Worm (Caenorhabditis elegans) whole organism, young adult: Measurements from ENCODE around the gene fbxa-74.

Experiments used
- B0019.2 ChIP-seq: fragments of 200-800 bp; sonication (Bioruptor generic); conservative IDR thresholded peaks from 2 replicates; pipeline ENCODE4 v1.3.6; 2022; ENCODE audit warnings: missing genetic modification reagents, missing genetic modification characterization, missing compliant biosample characterization
- D2030.7 ChIP-seq: fragments of 200-800 bp; sonication (Bioruptor generic); IDR thresholded peaks from 2 replicates; pipeline ENCODE4 v1.3.6; 2022; ENCODE audit warnings: missing genetic modification reagents, missing genetic modification characterization, missing compliant biosample characterization
- F23B12.7 ChIP-seq: sonication (generic microtip); optimal IDR thresholded peaks from 2 replicates; lab custom pipeline; 2017; ENCODE audit warnings: missing genetic modification characterization, mild to moderate bottlenecking, missing compliant biosample characterization, antibody characterized with exemption, moderate library complexity; ENCODE audit not compliant: insufficient read depth
- F33H1.4 ChIP-seq: fragments of 200-800 bp; sonication (Bioruptor generic); IDR thresholded peaks from 2 replicates; pipeline ENCODE4 v1.3.6; 2022; ENCODE audit warnings: missing genetic modification reagents, missing genetic modification characterization, missing compliant biosample characterization
- F52B5.7 ChIP-seq: sonication (generic microtip); optimal IDR thresholded peaks from 2 replicates; lab custom pipeline; 2016; ENCODE audit warnings: mild to moderate bottlenecking, missing genetic modification characterization, missing compliant biosample characterization
- F57C9.4 ChIP-seq: sonication (generic microtip); optimal IDR thresholded peaks from 2 replicates; lab custom pipeline; 2017; ENCODE audit warnings: mild to moderate bottlenecking, missing genetic modification characterization, missing compliant biosample characterization
- K12H6.12 ChIP-seq: fragments of 200-800 bp; sonication (Bioruptor generic); optimal IDR thresholded peaks from 2 replicates; lab custom pipeline; 2018; ENCODE audit warnings: mild to moderate bottlenecking, missing genetic modification characterization, missing compliant biosample characterization
- T07F8.4 ChIP-seq: sonication (generic microtip); optimal IDR thresholded peaks from 2 replicates; lab custom pipeline; 2016; ENCODE audit warnings: mild to moderate bottlenecking, missing genetic modification characterization, moderate library complexity, missing compliant biosample characterization
- Y79H2A.3 ChIP-seq: fragments of 200-800 bp; sonication (Bioruptor generic); conservative IDR thresholded peaks from 2 replicates; pipeline ENCODE4 v1.3.6; 2022; ENCODE audit warnings: missing genetic modification reagents, missing genetic modification characterization, missing compliant biosample characterization
- Y95B8A.8 ChIP-seq: fragments of 200-800 bp; sonication (Bioruptor generic); IDR thresholded peaks from 2 replicates; pipeline ENCODE4 v1.3.6; 2022; ENCODE audit warnings: missing genetic modification reagents, missing genetic modification characterization, missing compliant biosample characterization
- atf-7 ChIP-seq: sonication (generic microtip); optimal IDR thresholded peaks from 2 replicates; lab custom pipeline; 2017; ENCODE audit warnings: mild to moderate bottlenecking, missing genetic modification characterization, missing compliant biosample characterization
- attf-3 ChIP-seq: fragments of 200-800 bp; sonication (Bioruptor generic); conservative IDR thresholded peaks from 2 replicates; pipeline ENCODE4 v1.3.6; 2022; ENCODE audit warnings: missing genetic modification reagents, missing genetic modification characterization, missing compliant biosample characterization
- attf-5 ChIP-seq: fragments of 200-800 bp; sonication (Bioruptor generic); optimal IDR thresholded peaks from 2 replicates; lab custom pipeline; 2018; ENCODE audit warnings: mild to moderate bottlenecking, missing genetic modification characterization, missing compliant biosample characterization
- attf-6 ChIP-seq: fragments of 200-800 bp; sonication (Bioruptor generic); IDR thresholded peaks from 2 replicates; pipeline ENCODE4 v1.3.6; 2022; ENCODE audit warnings: missing genetic modification reagents, missing genetic modification characterization, missing compliant biosample characterization
- bed-1 ChIP-seq: fragments of 200-800 bp; sonication (Bioruptor generic); IDR thresholded peaks from 2 replicates; pipeline ENCODE4 v1.3.6; 2022; ENCODE audit warnings: missing genetic modification reagents, missing genetic modification characterization, missing compliant biosample characterization
- cebp-1 ChIP-seq, 2 experiments: fragments of 200-800 bp in 1 of 2; sonication (Bioruptor generic) in 1 of 2; sonication (generic microtip) in 1 of 2; IDR thresholded peaks in 1 of 2; optimal IDR thresholded peaks in 1 of 2; 2 replicates each; pipeline versions ENCODE4 v1.3.6 to Lab custom; 2017 to 2022; ENCODE audit warnings: missing compliant biosample characterization in 2 of 2, missing genetic modification characterization in 2 of 2, mild to moderate bottlenecking in 1 of 2, missing genetic modification reagents in 1 of 2, moderate library complexity in 1 of 2
- ceh-58 ChIP-seq: fragments of 200-800 bp; sonication (Bioruptor generic); IDR thresholded peaks from 2 replicates; pipeline ENCODE4 v1.3.6; 2022; ENCODE audit warnings: missing genetic modification characterization, missing compliant biosample characterization
- chd-7 ChIP-seq: sonication (generic microtip); optimal IDR thresholded peaks from 2 replicates; lab custom pipeline; 2016; ENCODE audit warnings: mild to moderate bottlenecking, missing genetic modification characterization, moderate library complexity, missing compliant biosample characterization
- die-1 ChIP-seq: sonication (generic microtip); optimal IDR thresholded peaks from 2 replicates; lab custom pipeline; 2016; ENCODE audit warnings: missing genotype, mild to moderate bottlenecking, missing genetic modification characterization, missing compliant biosample characterization
- ekl-4 ChIP-seq: fragments of 200-800 bp; sonication (Bioruptor generic); IDR thresholded peaks from 2 replicates; pipeline ENCODE4 v1.3.6; 2022; ENCODE audit warnings: missing genetic modification reagents, missing genetic modification characterization, missing compliant biosample characterization
- fkh-3 ChIP-seq: sonication (generic microtip); optimal IDR thresholded peaks from 2 replicates; lab custom pipeline; 2016; ENCODE audit warnings: mild to moderate bottlenecking, missing genetic modification characterization, missing compliant biosample characterization
- him-1 ChIP-seq: sonication (generic microtip); optimal IDR thresholded peaks from 2 replicates; lab custom pipeline; 2016; ENCODE audit warnings: missing genotype, missing genetic modification reagents, missing genetic modification characterization, missing compliant biosample characterization
- hlh-12 ChIP-seq: sonication (generic microtip); optimal IDR thresholded peaks from 2 replicates; lab custom pipeline; 2016; ENCODE audit warnings: missing genetic modification characterization, missing compliant biosample characterization
- hmg-1.2 ChIP-seq: fragments of 200-800 bp; sonication (Bioruptor generic); IDR thresholded peaks from 2 replicates; pipeline ENCODE4 v1.3.6; 2022; ENCODE audit warnings: missing genetic modification reagents, missing genetic modification characterization, missing compliant biosample characterization
- madf-10 ChIP-seq: sonication (generic microtip); optimal IDR thresholded peaks from 2 replicates; lab custom pipeline; 2016; ENCODE audit warnings: mild to moderate bottlenecking, missing genetic modification characterization, missing compliant biosample characterization
- nfya-1 ChIP-seq: sonication (generic microtip); optimal IDR thresholded peaks from 2 replicates; lab custom pipeline; 2017; ENCODE audit warnings: antibody characterized with exemption, missing compliant biosample characterization, missing genetic modification characterization, borderline replicate concordance; ENCODE audit not compliant: insufficient read depth
- nhr-27 ChIP-seq: fragments of 200-800 bp; sonication (Bioruptor generic); optimal IDR thresholded peaks from 2 replicates; lab custom pipeline; 2018; ENCODE audit warnings: mild to moderate bottlenecking, missing genetic modification characterization, moderate library complexity, missing compliant biosample characterization
- pbrm-1 ChIP-seq: fragments of 200-800 bp; sonication (Bioruptor generic); IDR thresholded peaks from 2 replicates; pipeline ENCODE4 v1.3.6; 2022; ENCODE audit warnings: missing genetic modification reagents, missing genetic modification characterization, missing compliant biosample characterization
- sdz-38 ChIP-seq: sonication (generic microtip); optimal IDR thresholded peaks from 2 replicates; lab custom pipeline; 2016; ENCODE audit warnings: missing genotype, missing genetic modification characterization, missing compliant biosample characterization
- snpc-3.4 ChIP-seq: sonication (generic microtip); optimal IDR thresholded peaks from 2 replicates; lab custom pipeline; 2017; ENCODE audit warnings: missing genetic modification characterization, mild to moderate bottlenecking, missing compliant biosample characterization, antibody characterized with exemption, moderate library complexity, missing genotype, missing genetic modification reagents
- zfh-2 ChIP-seq: fragments of 200-800 bp; sonication (Bioruptor generic); conservative IDR thresholded peaks from 2 replicates; pipeline ENCODE4 v1.3.6; 2022; ENCODE audit warnings: missing genetic modification reagents, missing genetic modification characterization, missing compliant biosample characterization
- ztf-18 ChIP-seq: sonication (generic microtip); optimal IDR thresholded peaks from 2 replicates; lab custom pipeline; 2016; ENCODE audit warnings: missing genotype, mild to moderate bottlenecking, missing genetic modification characterization, missing compliant biosample characterization
- ztf-22 ChIP-seq: fragments of 200-800 bp; sonication (Bioruptor generic); optimal IDR thresholded peaks from 2 replicates; lab custom pipeline; 2018; ENCODE audit warnings: mild to moderate bottlenecking, missing genetic modification characterization, moderate library complexity, missing compliant biosample characterization
- ztf-25 ChIP-seq: fragments of 200-800 bp; sonication (Bioruptor generic); IDR thresholded peaks from 2 replicates; pipeline ENCODE4 v1.3.6; 2022; ENCODE audit warnings: missing genetic modification reagents, missing genetic modification characterization, missing compliant biosample characterization
- ztf-26 ChIP-seq: sonication (generic microtip); optimal IDR thresholded peaks from 2 replicates; lab custom pipeline; 2017; ENCODE audit warnings: missing genetic modification characterization, missing compliant biosample characterization

fbxa-74 gene

DNA sequence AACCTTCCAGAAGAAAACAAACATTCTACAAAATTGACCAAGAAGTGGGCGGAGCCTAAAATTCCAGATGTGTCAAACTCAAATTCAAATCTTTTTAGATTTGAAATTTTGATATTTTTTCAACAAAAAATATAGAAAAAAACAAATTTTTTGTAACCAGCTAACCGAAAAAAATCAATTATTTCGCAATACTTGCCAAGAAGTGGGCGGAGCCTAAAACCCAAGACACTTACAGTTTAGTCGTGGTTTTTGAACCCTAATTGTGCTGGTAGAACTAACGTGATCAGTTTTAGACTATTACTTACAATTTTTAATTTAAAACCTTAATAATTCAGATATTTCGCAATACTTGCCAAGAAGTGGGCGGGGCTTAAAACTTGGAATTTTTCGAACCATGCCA lies 25.5 kb downstream of the fbxa-74 start:
- TF ChIP-seq cebp-1 (GFP tag; IDR thresholded peaks at IDR 0.05; lab: Robert Waterston, UW) (peak; percentile 34; the same call in 1 of the 2 replicates), cebp-1 (tag; optimal IDR thresholded peaks at IDR 0.05; lab: Kevin White, UChicago) (peak; percentile 91), snpc-3.4 (tag; lab: Kevin White, UChicago) (no peak), Y79H2A.3 (no peak), F33H1.4 (GFP tag; lab: Robert Waterston, UW) (no peak), chd-7 (tag; lab: Kevin White, UChicago) (no peak), nhr-27 (tag; lab: Kevin White, UChicago) (no peak)

DNA sequence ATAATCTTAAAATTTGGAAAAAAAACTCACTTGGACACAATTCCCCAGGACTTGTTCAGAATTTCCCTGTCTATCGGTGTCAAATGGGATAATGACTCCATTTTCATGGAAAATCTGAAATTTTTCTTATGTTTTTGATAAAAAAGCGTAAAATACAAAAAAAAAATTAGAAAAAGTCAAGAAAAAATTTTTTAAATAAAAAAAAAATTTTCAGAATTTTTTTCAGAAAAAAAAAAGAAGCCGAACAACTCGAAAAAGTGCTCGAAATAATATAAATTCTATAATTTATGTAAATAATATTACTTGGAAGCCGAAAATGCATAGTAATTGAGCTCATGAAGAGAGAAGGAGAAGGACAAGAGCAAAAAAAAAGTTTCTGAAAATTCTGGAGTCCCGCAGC lies 30.3 kb downstream of the fbxa-74 start, which contains the start of gene glb-30:
Gene glb-30, minus strand, starts transcription at position 101 of the 400 bp plus-strand sequence.
- no peak for TF ChIP-seq madf-10

DNA sequence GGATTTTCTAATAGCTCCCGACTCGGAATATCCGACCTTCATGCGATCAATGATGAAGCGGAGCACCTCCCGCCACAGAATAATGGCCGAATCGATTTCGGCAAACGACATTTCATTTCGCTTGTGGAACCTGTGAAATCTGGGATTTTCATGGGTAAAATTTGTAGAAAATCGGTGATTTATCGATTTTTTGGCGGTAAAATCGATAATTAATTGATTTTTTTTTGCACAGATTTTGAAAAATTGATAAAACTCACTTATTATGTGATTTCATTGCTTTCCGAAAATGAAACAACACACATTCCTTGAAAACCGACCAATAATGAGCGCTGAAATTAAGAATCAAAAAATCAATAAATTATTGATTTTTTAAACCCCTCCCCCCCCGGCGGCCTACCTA lies 31.9 kb downstream of the fbxa-74 start:
- TF ChIP-seq ekl-4 (GFP tag; lab: Robert Waterston, UW) (no peak), B0019.2 (GFP tag; lab: Robert Waterston, UW) (no peak), bed-1 (GFP tag; lab: Robert Waterston, UW) (no peak), fkh-3 (no peak), F33H1.4 (GFP tag; lab: Robert Waterston, UW) (no peak), Y95B8A.8 (GFP tag; lab: Robert Waterston, UW) (no peak), pbrm-1 (GFP tag; lab: Robert Waterston, UW) (no peak), him-1 (tag; lab: Kevin White, UChicago) (no peak), ztf-25 (GFP tag; lab: Robert Waterston, UW) (no peak), die-1 (tag; lab: Kevin White, UChicago) (no peak), hlh-12 (tag; lab: Kevin White, UChicago) (no peak), F52B5.7 (tag; lab: Kevin White, UChicago) (no peak), attf-3 (no peak), attf-5 (GFP tag; lab: Kevin White, UChicago) (no peak), ceh-58 (GFP tag; lab: Robert Waterston, UW) (no peak), sdz-38 (tag; lab: Kevin White, UChicago) (no peak)

DNA sequence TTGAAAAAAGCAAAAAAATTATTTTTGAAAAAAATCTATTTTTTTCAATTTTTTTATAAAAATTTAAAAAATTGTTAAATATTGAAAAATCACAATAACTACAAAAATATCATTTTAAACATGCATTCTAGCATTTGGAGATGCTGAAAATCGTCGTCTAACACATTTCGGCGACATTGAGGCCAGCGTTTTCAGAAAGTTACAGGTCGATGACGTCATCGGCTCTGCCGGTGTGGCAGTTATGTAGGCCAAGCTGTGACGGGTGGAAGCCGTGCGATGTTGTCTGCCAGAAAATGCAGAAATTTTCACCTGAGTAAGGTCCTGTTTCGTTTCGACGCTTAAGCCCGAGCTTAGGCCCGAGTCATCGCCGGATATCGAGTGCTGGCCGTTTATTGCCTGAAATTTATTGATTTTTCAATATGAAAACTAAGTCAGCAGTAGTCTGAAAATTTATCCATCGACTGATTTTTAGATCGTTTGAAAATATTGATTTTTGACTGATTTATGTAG lies 32.9 kb downstream of the fbxa-74 start, which contains the start of gene Y22D7AR.3:
Gene Y22D7AR.3, minus strand, starts transcription at position 51 of the 510 bp plus-strand sequence.
- no peak for TF ChIP-seq hmg-1.2 (GFP tag; lab: Robert Waterston, UW)
- TF ChIP-seq F57C9.4 (tag; lab: Kevin White, UChicago): no peak
- no peak for TF ChIP-seq T07F8.4
- TF ChIP-seq attf-6 (GFP tag; lab: Robert Waterston, UW): no peak
- TF ChIP-seq sdz-38 (tag; lab: Kevin White, UChicago): no peak
- TF ChIP-seq ztf-26 (tag; lab: Kevin White, UChicago): no peak
- no peak for TF ChIP-seq ztf-22 (GFP tag; lab: Kevin White, UChicago)
- no peak for TF ChIP-seq D2030.7 (GFP tag; lab: Robert Waterston, UW)
- TF ChIP-seq nfya-1: no peak
- no peak for TF ChIP-seq zfh-2 (GFP tag; lab: Robert Waterston, UW)
- no peak for TF ChIP-seq F52B5.7 (tag; lab: Kevin White, UChicago)
- TF ChIP-seq ztf-18: no peak
- no peak for TF ChIP-seq K12H6.12 (tag; lab: Kevin White, UChicago)
- TF ChIP-seq atf-7 (tag; lab: Kevin White, UChicago): no peak
- TF ChIP-seq F23B12.7 (tag; lab: Kevin White, UChicago): no peak
